Worm (Caenorhabditis elegans) whole organism, L4/young adult: ENCODE data around the gene K08D8.6.

ENCODE experiments used
- W03F9.2 ChIP-seq: fragments of 150-350 bp; optimal IDR thresholded peaks from 2 replicates; lab custom pipeline; 2014; ENCODE audit warnings: missing biosample characterization, missing genetic modification characterization
- dao-5 ChIP-seq: sonication (generic microtip); optimal IDR thresholded peaks from 2 replicates; lab custom pipeline; 2016; ENCODE audit warnings: missing genotype, missing genetic modification characterization, moderate library complexity, missing compliant biosample characterization
- him-1 ChIP-seq: sonication (generic microtip); optimal IDR thresholded peaks from 2 replicates; lab custom pipeline; 2016; ENCODE audit warnings: missing genotype, missing genetic modification reagents, missing genetic modification characterization, missing compliant biosample characterization

ce11 chrIV:12897146-12897545 lies 6.8 kb upstream of the K08D8.6 start:
- TF ChIP-seq dao-5 (tag; lab: Kevin White, UChicago) (no peak), him-1 (no peak), W03F9.2 (tag; lab: Kevin White, UChicago) (no peak)
